Fruit fly (Drosophila melanogaster) whole organism, embryonic: ENCODE results near the gene lama.

Source experiments
- CG10209 ChIP-seq: fragments of 200-800 bp; sonication (Bioruptor generic); optimal IDR thresholded peaks from 3 replicates; lab custom pipeline; 2017; ENCODE audit warnings: missing biosample characterization, mild to moderate bottlenecking, missing genetic modification characterization, missing genetic modification reagents
- CG10979 ChIP-seq: fragments of 200-800 bp; sonication (Bioruptor generic); optimal IDR thresholded peaks from 2 replicates; lab custom pipeline; 2018; ENCODE audit warnings: missing biosample characterization, mild to moderate bottlenecking, missing genetic modification characterization, moderate library complexity
- CG11093 ChIP-seq: fragments of 200-800 bp; sonication (Bioruptor generic); IDR thresholded peaks from 3 replicates; pipeline ENCODE4 v1.3.6; 2022; ENCODE audit warnings: missing biosample characterization, missing genetic modification characterization
- CG12744 ChIP-seq: fragments of 200-800 bp; sonication (Bioruptor generic); optimal IDR thresholded peaks from 2 replicates; lab custom pipeline; 2016; ENCODE audit warnings: missing biosample characterization, missing genetic modification characterization
- CG12769 ChIP-seq: fragments of 200-800 bp; sonication (Bioruptor generic); optimal IDR thresholded peaks from 2 replicates; lab custom pipeline; 2019; ENCODE audit warnings: missing biosample characterization, mild to moderate bottlenecking, missing genetic modification characterization, moderate library complexity
- CG13624 ChIP-seq: fragments of 200-800 bp; sonication (Bioruptor generic); optimal IDR thresholded peaks from 2 replicates; lab custom pipeline; 2016; ENCODE audit warnings: missing biosample characterization, missing genetic modification characterization
- CG14441 ChIP-seq: fragments of 200-800 bp; sonication (Bioruptor generic); IDR thresholded peaks from 2 replicates; pipeline ENCODE4 v1.3.6; 2022; ENCODE audit warnings: missing biosample characterization, missing genetic modification characterization
- CG15514 ChIP-seq: fragments of 200-800 bp; sonication (Bioruptor generic); optimal IDR thresholded peaks from 3 replicates; lab custom pipeline; 2017; ENCODE audit warnings: missing biosample characterization, missing genetic modification characterization, mild to moderate bottlenecking, moderate library complexity, missing genetic modification reagents
- CG17568 ChIP-seq: fragments of 200-800 bp; sonication (Bioruptor generic); optimal IDR thresholded peaks from 2 replicates; lab custom pipeline; 2018; ENCODE audit warnings: missing biosample characterization, mild to moderate bottlenecking, missing genetic modification characterization, moderate library complexity
- CG2120 ChIP-seq: fragments of 200-800 bp; sonication (Bioruptor generic); optimal IDR thresholded peaks from 3 replicates; lab custom pipeline; 2016; ENCODE audit warnings: missing biosample characterization, missing genetic modification characterization
- CG2875 ChIP-seq: fragments of 200-800 bp; sonication (Bioruptor generic); optimal IDR thresholded peaks from 2 replicates; lab custom pipeline; 2017; ENCODE audit warnings: missing biosample characterization, mild to moderate bottlenecking, missing genetic modification characterization, missing genetic modification reagents
- CG2889 ChIP-seq: fragments of 200-800 bp; sonication (Bioruptor generic); IDR thresholded peaks from 3 replicates; pipeline ENCODE4 v1.3.6; 2022; ENCODE audit warnings: missing biosample characterization, missing genetic modification characterization
- CG3163 ChIP-seq: fragments of 200-800 bp; sonication (Bioruptor generic); optimal IDR thresholded peaks from 3 replicates; lab custom pipeline; 2016; ENCODE audit warnings: missing biosample characterization, missing genetic modification characterization
- CG32767 ChIP-seq: fragments of 200-800 bp; sonication (Bioruptor generic); IDR thresholded peaks from 2 replicates; pipeline ENCODE4 v1.3.6; 2022; ENCODE audit warnings: missing biosample characterization, missing genetic modification characterization
- CG34422 ChIP-seq: fragments of 200-800 bp; sonication (Bioruptor generic); IDR thresholded peaks from 3 replicates; pipeline ENCODE4 v1.3.6; 2022; ENCODE audit warnings: missing biosample characterization, missing genetic modification characterization
- CG4404 ChIP-seq: fragments of 200-800 bp; sonication (Bioruptor generic); IDR thresholded peaks from 2 replicates; pipeline ENCODE4 v1.3.6; 2022; ENCODE audit warnings: missing biosample characterization, missing genetic modification characterization
- CG6175 ChIP-seq: fragments of 200-800 bp; sonication (Bioruptor generic); IDR thresholded peaks from 3 replicates; pipeline ENCODE4 v1.3.6; 2022; ENCODE audit warnings: missing biosample characterization, missing genetic modification characterization
- CG7271 ChIP-seq: fragments of 200-800 bp; sonication (Bioruptor generic); optimal IDR thresholded peaks from 2 replicates; lab custom pipeline; 2018; ENCODE audit warnings: missing biosample characterization, mild to moderate bottlenecking, missing genetic modification characterization, moderate library complexity
- CG8478 ChIP-seq: fragments of >200 bp; optimal IDR thresholded peaks from 2 replicates; lab custom pipeline; 2018
- CG8924 ChIP-seq: fragments of 200-800 bp; optimal IDR thresholded peaks from 3 replicates; lab custom pipeline; 2019; ENCODE audit warnings: missing biosample characterization, mild to moderate bottlenecking, missing genetic modification characterization, moderate library complexity
- CG9215 ChIP-seq: fragments of 200-800 bp; sonication (Bioruptor generic); IDR thresholded peaks from 2 replicates; pipeline ENCODE4 v1.3.6; 2022; ENCODE audit warnings: missing biosample characterization, missing genetic modification characterization
- CG9876 ChIP-seq: fragments of 200-800 bp; sonication (Bioruptor generic); optimal IDR thresholded peaks from 2 replicates; lab custom pipeline; 2016; ENCODE audit warnings: missing biosample characterization, missing genetic modification characterization
- CHES-1-like ChIP-seq: fragments of 200-800 bp; sonication (Bioruptor generic); optimal IDR thresholded peaks from 2 replicates; lab custom pipeline; 2016; ENCODE audit warnings: missing biosample characterization, missing genetic modification characterization
- Camta ChIP-seq: fragments of 200-800 bp; sonication (Bioruptor generic); optimal IDR thresholded peaks from 2 replicates; lab custom pipeline; 2016; ENCODE audit warnings: missing biosample characterization, missing genetic modification characterization
- D19A ChIP-seq: fragments of 200-800 bp; optimal IDR thresholded peaks from 3 replicates; lab custom pipeline; 2019; ENCODE audit warnings: missing biosample characterization, mild to moderate bottlenecking, missing genetic modification characterization, moderate library complexity
- Mad ChIP-seq: fragments of 200-800 bp; sonication (Bioruptor generic); optimal IDR thresholded peaks from 2 replicates; lab custom pipeline; 2016; ENCODE audit warnings: missing biosample characterization, missing genetic modification characterization
- NC2β ChIP-seq: fragments of 200-800 bp; sonication (Bioruptor generic); optimal IDR thresholded peaks from 2 replicates; lab custom pipeline; 2016; ENCODE audit warnings: missing biosample characterization, missing genetic modification characterization
- Optix ChIP-seq: fragments of 200-800 bp; sonication (Bioruptor generic); IDR thresholded peaks from 3 replicates; pipeline ENCODE4 v1.3.6; 2022; ENCODE audit warnings: missing biosample characterization, missing genetic modification characterization
- Ptx1 ChIP-seq: fragments of 200-800 bp; sonication (Bioruptor generic); IDR thresholded peaks from 2 replicates; pipeline ENCODE4 v1.3.6; 2022; ENCODE audit warnings: missing biosample characterization, missing genetic modification characterization
- Sry-δ ChIP-seq: fragments of 200-800 bp; sonication (Bioruptor generic); optimal IDR thresholded peaks from 2 replicates; lab custom pipeline; 2016; ENCODE audit warnings: missing biosample characterization, missing genetic modification characterization
- Stat92E ChIP-seq, 3 experiments: fragments of >200 bp in 2 of 3; fragments of 200-800 bp in 1 of 3; sonication (Bioruptor generic) in 1 of 3; optimal IDR thresholded peaks; 2 replicates each; lab custom pipeline; 2017 to 2019; ENCODE audit warnings: missing biosample characterization in 3 of 3, missing genetic modification characterization in 3 of 3, mild to moderate bottlenecking in 1 of 3, moderate library complexity in 1 of 3
- Trl ChIP-seq, 3 experiments: fragments of >200 bp in 2 of 3; fragments of 200-800 bp in 1 of 3; sonication (Bioruptor generic) in 1 of 3; optimal IDR thresholded peaks; 2 replicates in 1 of 3; 3 replicates in 2 of 3; lab custom pipeline; 2016 to 2017; ENCODE audit warnings: missing biosample characterization in 1 of 3, missing genetic modification characterization in 1 of 3
- bcd ChIP-seq: fragments of 200-800 bp; sonication (Bioruptor generic); optimal IDR thresholded peaks from 2 replicates; lab custom pipeline; 2017; ENCODE audit warnings: missing biosample characterization, mild to moderate bottlenecking, missing genetic modification characterization
- chinmo ChIP-seq: fragments of 200-800 bp; sonication (Bioruptor generic); IDR thresholded peaks from 4 replicates; pipeline ENCODE4 v1.3.6; 2022; ENCODE audit warnings: missing biosample characterization, missing genetic modification characterization; ENCODE audit not compliant: partially characterized antibody
- croc ChIP-seq: fragments of 200-800 bp; sonication (Bioruptor generic); conservative IDR thresholded peaks from 3 replicates; pipeline ENCODE4 v1.3.6; 2022; ENCODE audit warnings: missing biosample characterization, missing genetic modification characterization
- crol ChIP-seq: fragments of 200-800 bp; sonication (Bioruptor generic); IDR thresholded peaks from 2 replicates; pipeline ENCODE4 v1.3.6; 2022; ENCODE audit warnings: missing biosample characterization, missing genetic modification characterization
- esg ChIP-seq: fragments of 200-800 bp; sonication (Bioruptor generic); conservative IDR thresholded peaks from 2 replicates; pipeline ENCODE4 v1.3.6; 2022; ENCODE audit warnings: missing biosample characterization, missing genetic modification characterization
- ewg ChIP-seq: fragments of 200-800 bp; sonication (Bioruptor generic); optimal IDR thresholded peaks from 3 replicates; lab custom pipeline; 2017; ENCODE audit warnings: mild to moderate bottlenecking, missing biosample characterization, missing genetic modification reagents, missing genetic modification characterization
- mld ChIP-seq: fragments of 200-800 bp; sonication (Bioruptor generic); IDR thresholded peaks from 3 replicates; pipeline ENCODE4 v1.3.6; 2022; ENCODE audit warnings: missing biosample characterization, missing genetic modification characterization; ENCODE audit not compliant: partially characterized antibody
- org-1 ChIP-seq: fragments of 200-800 bp; sonication (Bioruptor generic); optimal IDR thresholded peaks from 2 replicates; lab custom pipeline; 2017; ENCODE audit warnings: missing biosample characterization, missing genetic modification characterization
- salm ChIP-seq: fragments of 200-800 bp; sonication (Bioruptor generic); optimal IDR thresholded peaks from 2 replicates; lab custom pipeline; 2018; ENCODE audit warnings: missing biosample characterization, mild to moderate bottlenecking, missing genetic modification characterization
- slou ChIP-seq: fragments of 200-800 bp; sonication (Bioruptor generic); optimal IDR thresholded peaks from 3 replicates; lab custom pipeline; 2016; ENCODE audit warnings: missing biosample characterization, missing genetic modification characterization
- sr ChIP-seq: fragments of 200-800 bp; sonication (Bioruptor generic); IDR thresholded peaks from 3 replicates; pipeline ENCODE4 v1.3.6; 2022; ENCODE audit warnings: missing biosample characterization, missing genetic modification characterization
- tio ChIP-seq: fragments of 200-800 bp; sonication (Bioruptor generic); optimal IDR thresholded peaks from 2 replicates; lab custom pipeline; 2017; ENCODE audit warnings: missing biosample characterization, missing genetic modification characterization, inconsistent platforms
- toy ChIP-seq: fragments of 200-800 bp; sonication (Bioruptor generic); IDR thresholded peaks from 2 replicates; pipeline ENCODE4 v1.3.6; 2022; ENCODE audit warnings: missing biosample characterization, missing genetic modification characterization
- trem ChIP-seq: fragments of 200-800 bp; optimal IDR thresholded peaks from 3 replicates; lab custom pipeline; 2019; ENCODE audit warnings: missing biosample characterization, mild to moderate bottlenecking, missing genetic modification characterization, moderate library complexity
- trh ChIP-seq: fragments of 200-800 bp; sonication (Bioruptor generic); optimal IDR thresholded peaks from 2 replicates; lab custom pipeline; 2016; ENCODE audit warnings: missing biosample characterization, missing genetic modification characterization
- usp ChIP-seq: fragments of >200 bp; optimal IDR thresholded peaks from 2 replicates; lab custom pipeline; 2017; ENCODE audit warnings: missing biosample characterization, missing genetic modification characterization
- wdn ChIP-seq: fragments of 200-800 bp; sonication (Bioruptor generic); IDR thresholded peaks from 2 replicates; pipeline ENCODE4 v1.3.6; 2022; ENCODE audit warnings: missing biosample characterization, missing genetic modification characterization
- z ChIP-seq: fragments of 200-800 bp; sonication (Bioruptor generic); IDR thresholded peaks from 3 replicates; pipeline ENCODE4 v1.3.6; 2022; ENCODE audit warnings: missing biosample characterization, missing genetic modification characterization
- zf30C ChIP-seq: fragments of 200-800 bp; sonication (Bioruptor generic); optimal IDR thresholded peaks from 3 replicates; lab custom pipeline; 2018; ENCODE audit warnings: missing biosample characterization, mild to moderate bottlenecking, missing genetic modification characterization

lama gene

dm6 chr3L:5365880-5366507 is 10.3 kb upstream of the lama start, which contains the start of the genes Uev1A and Membrin (continued):
- TF ChIP-seq usp (GFP tag; lab: Kevin White, UChicago), result no peak
- no peak for TF ChIP-seq Optix (GFP tag; lab: Robert Waterston, UW)
- TF ChIP-seq CG8924 (tag; lab: Kevin White, UChicago), result peak; percentile 1
- no peak for TF ChIP-seq salm (tag; lab: Kevin White, UChicago)
- TF ChIP-seq CG6175, result no peak
- TF ChIP-seq sr (GFP tag; lab: Robert Waterston, UW), result no peak
- TF ChIP-seq CG34422, result peak; percentile 77; the same call in 2 of the 3 replicates
- TF ChIP-seq Ptx1 (GFP tag; lab: Robert Waterston, UW), result no peak
- TF ChIP-seq CG15514 (GFP tag; lab: Kevin White, UChicago), result peak; percentile 30
- peak; percentile 53 for TF ChIP-seq trem (tag; lab: Kevin White, UChicago)
- TF ChIP-seq CHES-1-like (GFP tag; lab: Kevin White, UChicago), result peak; percentile 51
- TF ChIP-seq croc, result no peak
- no peak for TF ChIP-seq org-1 (GFP tag; lab: Kevin White, UChicago)
- no peak for TF ChIP-seq z (GFP tag; lab: Robert Waterston, UW)
- TF ChIP-seq NC2β, result no peak
- no peak for TF ChIP-seq CG12744
- TF ChIP-seq wdn, result no peak
- no peak for TF ChIP-seq bcd (GFP tag; lab: Kevin White, UChicago)
- no peak for TF ChIP-seq CG2875 (GFP tag; lab: Kevin White, UChicago)
- no peak for TF ChIP-seq CG13624 (GFP tag; lab: Kevin White, UChicago)
- no peak for TF ChIP-seq CG2120 (GFP tag; lab: Kevin White, UChicago)
- no peak for TF ChIP-seq CG10209 (GFP tag; lab: Kevin White, UChicago)
- TF ChIP-seq tio (GFP tag; lab: Kevin White, UChicago), result no peak
- TF ChIP-seq chinmo (GFP tag; lab: Robert Waterston, UW), result no peak
- TF ChIP-seq CG10979 (tag; lab: Kevin White, UChicago), result no peak
- no peak for TF ChIP-seq slou (GFP tag; lab: Kevin White, UChicago)
- no peak for TF ChIP-seq Camta (GFP tag; lab: Kevin White, UChicago)
- no peak for TF ChIP-seq esg (GFP tag; lab: Robert Waterston, UW)
- TF ChIP-seq CG8478, result no peak
- no peak for TF ChIP-seq mld (GFP tag; lab: Robert Waterston, UW)
- TF ChIP-seq toy, result no peak
- no peak for TF ChIP-seq Mad (GFP tag; lab: Kevin White, UChicago)
- no peak for TF ChIP-seq CG11093 (GFP tag; lab: Robert Waterston, UW)
- TF ChIP-seq CG17568 (GFP tag; lab: Kevin White, UChicago), result no peak
- no peak for TF ChIP-seq ewg (GFP tag; lab: Kevin White, UChicago)
- no peak for TF ChIP-seq trh (GFP tag; lab: Kevin White, UChicago)
- TF ChIP-seq zf30C (GFP tag; lab: Kevin White, UChicago), result no peak
- no peak for TF ChIP-seq CG14441 (GFP tag; lab: Robert Waterston, UW)
- no peak for TF ChIP-seq CG3163 (GFP tag; lab: Kevin White, UChicago)
- TF ChIP-seq CG7271 (tag; lab: Kevin White, UChicago), result no peak
- TF ChIP-seq CG12769 (tag; lab: Kevin White, UChicago), result no peak
- no peak for TF ChIP-seq CG4404 (GFP tag; lab: Robert Waterston, UW)
- no peak for TF ChIP-seq CG9876 (GFP tag; lab: Kevin White, UChicago)
- TF ChIP-seq Stat92E (GFP tag; optimal IDR thresholded peaks at IDR 0.05; lab: Kevin White, UChicago), result no peak
- TF ChIP-seq Trl (optimal IDR thresholded peaks at IDR 0.05; lab: Kevin White, UChicago), result peak in 1 of 2 experiments; percentile 16
- TF ChIP-seq Trl (GFP tag; optimal IDR thresholded peaks at IDR 0.05; lab: Kevin White, UChicago), result no peak
- no peak for TF ChIP-seq CG2889
- no peak for TF ChIP-seq CG32767 (GFP tag; lab: Robert Waterston, UW)
- TF ChIP-seq Sry-δ (GFP tag; lab: Kevin White, UChicago), result peak; percentile 24
- TF ChIP-seq D19A (tag; lab: Kevin White, UChicago), result no peak
- TF ChIP-seq CG9215 (GFP tag; lab: Robert Waterston, UW), result no peak
- TF ChIP-seq crol (GFP tag; lab: Robert Waterston, UW), result no peak
